Fruit fly (Drosophila melanogaster) whole organism, embryonic: ENCODE results near the gene Acn.
A peak's percentile ranks its signal among the peaks of the same experiment; 100 is the strongest.

Experiments used
- CG10959 ChIP-seq: fragments of 200-800 bp; sonication (Bioruptor generic); IDR thresholded peaks from 2 replicates; pipeline ENCODE4 v1.3.6; 2022; ENCODE audit warnings: missing biosample characterization, missing genetic modification characterization
- CG15514 ChIP-seq: fragments of 200-800 bp; sonication (Bioruptor generic); optimal IDR thresholded peaks from 3 replicates; lab custom pipeline; 2017; ENCODE audit warnings: missing biosample characterization, missing genetic modification characterization, mild to moderate bottlenecking, moderate library complexity, missing genetic modification reagents
- CG1602 ChIP-seq: fragments of 200-800 bp; sonication (Bioruptor generic); optimal IDR thresholded peaks from 3 replicates; lab custom pipeline; 2016; ENCODE audit warnings: missing biosample characterization, missing genetic modification characterization
- CG6654 ChIP-seq: fragments of 200-800 bp; sonication (Bioruptor generic); optimal IDR thresholded peaks from 2 replicates; lab custom pipeline; 2017; ENCODE audit warnings: missing biosample characterization, mild to moderate bottlenecking, missing genetic modification characterization
- Nf-YA ChIP-seq: fragments of 200-800 bp; sonication (Bioruptor generic); IDR thresholded peaks from 2 replicates; pipeline ENCODE4 v1.3.6; 2022; ENCODE audit warnings: missing biosample characterization, missing genetic modification characterization
- dm ChIP-seq: fragments of 200-800 bp; sonication (Bioruptor generic); optimal IDR thresholded peaks from 3 replicates; lab custom pipeline; 2016; ENCODE audit warnings: missing biosample characterization, missing genetic modification characterization
- ems ChIP-seq: fragments of 200-800 bp; sonication (Bioruptor generic); optimal IDR thresholded peaks from 3 replicates; lab custom pipeline; 2016; ENCODE audit warnings: missing biosample characterization, missing genetic modification characterization
- wdn ChIP-seq: fragments of 200-800 bp; sonication (Bioruptor generic); IDR thresholded peaks from 2 replicates; pipeline ENCODE4 v1.3.6; 2022; ENCODE audit warnings: missing biosample characterization, missing genetic modification characterization

DNA sequence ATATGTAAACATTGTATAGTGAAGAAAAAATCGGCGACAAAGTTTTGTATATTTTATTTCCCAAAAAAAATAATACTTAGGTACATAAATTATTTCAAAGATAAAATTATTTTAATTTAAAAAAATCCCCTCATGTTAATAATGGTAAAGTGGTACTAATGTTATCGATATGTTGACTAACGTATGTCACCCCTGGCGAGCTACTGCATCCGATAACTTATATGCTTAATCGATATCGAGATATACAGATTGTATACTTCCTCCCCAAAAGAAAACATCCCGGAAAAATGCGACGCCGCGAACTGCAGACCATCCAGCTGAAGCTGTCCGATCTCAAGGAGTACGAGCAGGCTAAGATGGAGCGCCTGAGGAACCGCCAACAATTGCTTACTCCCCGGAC is 19.6 kb downstream of the Acn start, which contains the start of gene CG17343:
- TF ChIP-seq CG15514 (GFP tag; lab: Kevin White, UChicago) (peak; percentile 13), wdn (GFP tag; lab: Robert Waterston, UW) (no peak), CG1602 (no peak), Nf-YA (no peak), dm (GFP tag; lab: Kevin White, UChicago) (no peak), CG10959 (GFP tag; lab: Robert Waterston, UW) (no peak), CG6654 (GFP tag; lab: Kevin White, UChicago) (no peak), ems (GFP tag; lab: Kevin White, UChicago) (no peak)
